Worm (Caenorhabditis elegans) whole organism, L1 larva: ENCODE measurements around the gene srw-137.

Experiments
- nhr-28 ChIP-seq: fragments of 150-350 bp; optimal IDR thresholded peaks from 2 replicates; lab custom pipeline; 2014; ENCODE audit warnings: missing biosample characterization, missing genetic modification characterization
- sox-4 ChIP-seq: sonication (generic microtip); optimal IDR thresholded peaks from 2 replicates; lab custom pipeline; 2016; ENCODE audit warnings: missing genetic modification characterization, missing compliant biosample characterization

DNA sequence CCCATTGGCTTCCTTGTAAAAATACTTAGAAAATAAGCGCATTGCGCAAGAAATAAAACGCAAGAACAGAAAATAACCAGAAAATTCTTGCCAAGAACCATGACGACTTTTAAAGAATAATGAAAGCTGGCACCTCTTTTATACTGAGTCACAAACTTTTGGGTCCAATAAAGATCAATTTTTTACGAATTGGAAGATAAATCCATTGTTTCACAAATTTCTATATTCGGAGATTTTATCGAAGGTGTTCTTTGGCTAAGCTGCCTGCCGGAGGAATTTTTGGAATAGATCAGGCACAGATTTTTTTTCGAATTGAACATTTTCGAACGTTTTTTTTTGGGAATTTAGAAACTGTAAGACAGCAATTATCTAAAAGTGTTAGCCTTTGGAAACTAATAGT lies 30.9 kb downstream of the srw-137 start, which contains the start of gene C31B8.9:
- no peak for TF ChIP-seq sox-4 (tag; lab: Kevin White, UChicago)
- TF ChIP-seq nhr-28 (tag; lab: Kevin White, UChicago): no peak
